Worm (Caenorhabditis elegans) whole organism, late embryonic: Measurements from ENCODE around the gene dbn-1.

Source experiments
- C08G9.2 ChIP-seq: sonication (generic microtip); optimal IDR thresholded peaks from 2 replicates; lab custom pipeline; 2016; ENCODE audit warnings: mild to moderate bottlenecking, missing genetic modification characterization, moderate library complexity, missing compliant biosample characterization
- C38D4.7 ChIP-seq: fragments of 200-800 bp; sonication (Bioruptor generic); optimal IDR thresholded peaks from 2 replicates; lab custom pipeline; 2018; ENCODE audit warnings: mild to moderate bottlenecking, missing genetic modification characterization, moderate library complexity, missing compliant biosample characterization
- F13H6.1 ChIP-seq: sonication (generic microtip); optimal IDR thresholded peaks from 2 replicates; lab custom pipeline; 2016; ENCODE audit warnings: missing genetic modification characterization, missing compliant biosample characterization
- T23F11.4 ChIP-seq: fragments of 200-800 bp; sonication (Bioruptor generic); optimal IDR thresholded peaks from 2 replicates; lab custom pipeline; 2018; ENCODE audit warnings: mild to moderate bottlenecking, missing genetic modification characterization, missing compliant biosample characterization
- Y22D7AL.16 ChIP-seq: sonication (generic microtip); optimal IDR thresholded peaks from 2 replicates; lab custom pipeline; 2016; ENCODE audit warnings: missing genetic modification characterization, missing compliant biosample characterization
- ceh-19 ChIP-seq: fragments of 200-800 bp; sonication (Bioruptor generic); optimal IDR thresholded peaks from 2 replicates; lab custom pipeline; 2018; ENCODE audit warnings: mild to moderate bottlenecking, missing genetic modification characterization, missing compliant biosample characterization
- ceh-2 ChIP-seq: sonication (generic microtip); optimal IDR thresholded peaks from 2 replicates; lab custom pipeline; 2016; ENCODE audit warnings: missing genotype, missing genetic modification characterization, missing compliant biosample characterization
- ceh-30 ChIP-seq: fragments of 150-350 bp; optimal IDR thresholded peaks from 2 replicates; lab custom pipeline; 2014; ENCODE audit warnings: missing biosample characterization, missing genetic modification characterization
- ceh-31 ChIP-seq: sonication (generic microtip); optimal IDR thresholded peaks from 2 replicates; lab custom pipeline; 2016; ENCODE audit warnings: missing genetic modification characterization, missing compliant biosample characterization
- ceh-34 ChIP-seq: sonication (generic microtip); optimal IDR thresholded peaks from 2 replicates; lab custom pipeline; 2016; ENCODE audit warnings: mild to moderate bottlenecking, missing genetic modification characterization, missing compliant biosample characterization
- ceh-45 ChIP-seq: fragments of 200-800 bp; sonication (Bioruptor generic); IDR thresholded peaks from 2 replicates; pipeline ENCODE4 v1.3.6; 2022; ENCODE audit warnings: missing genetic modification reagents, missing genetic modification characterization, missing compliant biosample characterization
- ceh-48 ChIP-seq: sonication (generic microtip); optimal IDR thresholded peaks from 2 replicates; lab custom pipeline; 2016; ENCODE audit warnings: missing genetic modification characterization, inconsistent platforms, missing compliant biosample characterization
- ceh-6 ChIP-seq: fragments of 200-800 bp; sonication (Bioruptor generic); optimal IDR thresholded peaks from 2 replicates; lab custom pipeline; 2018; ENCODE audit warnings: mild to moderate bottlenecking, missing genetic modification characterization, missing compliant biosample characterization
- elt-2 ChIP-seq: sonication (generic microtip); optimal IDR thresholded peaks from 2 replicates; lab custom pipeline; 2016; ENCODE audit warnings: missing genetic modification reagents, missing genetic modification characterization, missing compliant biosample characterization
- eyg-1 ChIP-seq: sonication (generic microtip); optimal IDR thresholded peaks from 2 replicates; lab custom pipeline; 2016; ENCODE audit warnings: missing genotype, missing genetic modification characterization, missing compliant biosample characterization
- fkh-6 ChIP-seq: sonication (generic microtip); optimal IDR thresholded peaks from 2 replicates; lab custom pipeline; 2016; ENCODE audit warnings: missing genetic modification characterization, missing compliant biosample characterization
- gmeb-2 ChIP-seq: sonication (generic microtip); optimal IDR thresholded peaks from 2 replicates; lab custom pipeline; 2016; ENCODE audit warnings: missing genetic modification characterization, inconsistent platforms, missing compliant biosample characterization
- hlh-13 ChIP-seq: fragments of 200-800 bp; sonication (Bioruptor generic); optimal IDR thresholded peaks from 2 replicates; lab custom pipeline; 2018; ENCODE audit warnings: mild to moderate bottlenecking, missing genetic modification characterization, missing compliant biosample characterization
- hlh-6 ChIP-seq: sonication (generic microtip); optimal IDR thresholded peaks from 2 replicates; lab custom pipeline; 2016; ENCODE audit warnings: missing genotype, missing genetic modification characterization, missing compliant biosample characterization
- hlh-8 ChIP-seq: sonication (generic microtip); optimal IDR thresholded peaks from 2 replicates; lab custom pipeline; 2016; ENCODE audit warnings: missing genotype, missing genetic modification characterization, missing compliant biosample characterization
- lim-6 ChIP-seq: sonication (generic microtip); optimal IDR thresholded peaks from 2 replicates; lab custom pipeline; 2016; ENCODE audit warnings: missing genetic modification characterization, missing compliant biosample characterization
- mec-3 ChIP-seq: sonication (generic microtip); optimal IDR thresholded peaks from 2 replicates; lab custom pipeline; 2016; ENCODE audit warnings: borderline replicate concordance, missing genetic modification characterization, missing compliant biosample characterization
- nhr-232 ChIP-seq: sonication (generic microtip); optimal IDR thresholded peaks from 2 replicates; lab custom pipeline; 2016; ENCODE audit warnings: missing genetic modification characterization, missing compliant biosample characterization
- pat-9 ChIP-seq: fragments of 200-800 bp; sonication (Bioruptor generic); optimal IDR thresholded peaks from 2 replicates; lab custom pipeline; 2018; ENCODE audit warnings: mild to moderate bottlenecking, missing genetic modification characterization, moderate library complexity, missing compliant biosample characterization
- pax-1 ChIP-seq: fragments of 150-350 bp; optimal IDR thresholded peaks from 2 replicates; lab custom pipeline; 2014; ENCODE audit warnings: missing biosample characterization, missing genetic modification characterization
- pros-1 ChIP-seq: fragments of 150-350 bp; optimal IDR thresholded peaks from 2 replicates; lab custom pipeline; 2014; ENCODE audit warnings: missing biosample characterization, missing genetic modification reagents, missing genetic modification characterization
- ref-2 ChIP-seq: sonication (generic microtip); optimal IDR thresholded peaks from 2 replicates; lab custom pipeline; 2016; ENCODE audit warnings: missing genetic modification characterization, missing compliant biosample characterization
- rnt-1 ChIP-seq: sonication (generic microtip); optimal IDR thresholded peaks from 2 replicates; lab custom pipeline; 2016; ENCODE audit warnings: missing genetic modification characterization, missing compliant biosample characterization
- sdc-2 ChIP-seq: sonication (generic microtip); optimal IDR thresholded peaks from 2 replicates; lab custom pipeline; 2016; ENCODE audit warnings: missing genotype, missing genetic modification characterization, missing compliant biosample characterization
- sox-2 ChIP-seq: fragments of 200-800 bp; sonication (Bioruptor generic); IDR thresholded peaks from 2 replicates; pipeline ENCODE4 v1.3.6; 2022; ENCODE audit warnings: missing genetic modification reagents, missing genetic modification characterization, missing compliant biosample characterization
- sox-4 ChIP-seq: sonication (generic microtip); optimal IDR thresholded peaks from 2 replicates; lab custom pipeline; 2017; ENCODE audit warnings: mild to moderate bottlenecking, missing genetic modification characterization, inconsistent platforms, missing compliant biosample characterization
- syd-9 ChIP-seq: sonication (generic microtip); optimal IDR thresholded peaks from 2 replicates; lab custom pipeline; 2016; ENCODE audit warnings: mild to moderate bottlenecking, missing genetic modification characterization, moderate library complexity, missing compliant biosample characterization
- tbx-2 ChIP-seq: sonication (generic microtip); optimal IDR thresholded peaks from 2 replicates; lab custom pipeline; 2016; ENCODE audit warnings: missing genetic modification characterization, missing compliant biosample characterization
- unc-3 ChIP-seq, 2 experiments: fragments of 200-800 bp in 1 of 2; sonication (Bioruptor generic) in 1 of 2; sonication (generic microtip) in 1 of 2; conservative IDR thresholded peaks in 1 of 2; optimal IDR thresholded peaks in 1 of 2; 2 replicates each; pipeline versions ENCODE4 v1.3.6 to Lab custom; 2016 to 2022; ENCODE audit warnings: missing compliant biosample characterization in 2 of 2, missing genetic modification characterization in 2 of 2, missing genetic modification reagents in 1 of 2
- unc-42 ChIP-seq: sonication (generic microtip); optimal IDR thresholded peaks from 2 replicates; lab custom pipeline; 2016; ENCODE audit warnings: missing genotype, missing genetic modification characterization, missing compliant biosample characterization
- unc-55 ChIP-seq: sonication (generic microtip); optimal IDR thresholded peaks from 2 replicates; lab custom pipeline; 2017; ENCODE audit warnings: missing biosample characterization, missing genetic modification reagents, missing genetic modification characterization
- unc-86 ChIP-seq: sonication (generic microtip); optimal IDR thresholded peaks from 2 replicates; lab custom pipeline; 2016; ENCODE audit warnings: missing genetic modification characterization, missing compliant biosample characterization
- ztf-16 ChIP-seq: sonication (generic microtip); optimal IDR thresholded peaks from 2 replicates; lab custom pipeline; 2017; ENCODE audit warnings: missing genetic modification characterization, missing compliant biosample characterization

dbn-1 gene

ce11 chrIII:13721944-13722343 is 39.9 kb downstream of the dbn-1 start:
- TF ChIP-seq gmeb-2 (tag; lab: Kevin White, UChicago) (no peak), F13H6.1 (tag; lab: Kevin White, UChicago) (no peak), hlh-8 (tag; lab: Kevin White, UChicago) (no peak), unc-55 (GFP tag; lab: Kevin White, UChicago) (no peak), hlh-13 (GFP tag; lab: Kevin White, UChicago) (no peak)

ce11 chrIII:13721066-13721465 is 40.8 kb downstream of the dbn-1 start:
- TF ChIP-seq elt-2 (tag; lab: Kevin White, UChicago) = peak; percentile 33
- TF ChIP-seq ceh-34 (tag; lab: Kevin White, UChicago) = peak; percentile 79
- no peak for TF ChIP-seq mec-3 (tag; lab: Kevin White, UChicago)
- peak; percentile 49 for TF ChIP-seq pat-9 (tag; lab: Kevin White, UChicago)
- no peak for TF ChIP-seq sox-4 (tag; lab: Kevin White, UChicago)
- peak; percentile 7 for TF ChIP-seq ceh-6 (GFP tag; lab: Kevin White, UChicago)
- TF ChIP-seq Y22D7AL.16 (tag; lab: Kevin White, UChicago) = peak; percentile 19
- no peak for TF ChIP-seq ceh-19
- peak; percentile 67 for TF ChIP-seq ref-2 (tag; lab: Kevin White, UChicago)
- TF ChIP-seq pros-1 (tag; lab: Kevin White, UChicago) = peak; percentile 53
- peak; percentile 73 for TF ChIP-seq sdc-2 (tag; lab: Kevin White, UChicago)
- TF ChIP-seq ceh-45 (GFP tag; lab: Robert Waterston, UW) = no peak
- peak; percentile 85 for TF ChIP-seq tbx-2 (tag; lab: Kevin White, UChicago)
- TF ChIP-seq pax-1 = no peak
- no peak for TF ChIP-seq syd-9
- TF ChIP-seq F13H6.1 (tag; lab: Kevin White, UChicago) = peak; percentile 25
- no peak for TF ChIP-seq ztf-16 (tag; lab: Kevin White, UChicago)
- TF ChIP-seq nhr-232 (tag; lab: Kevin White, UChicago) = peak; percentile 1
- peak; percentile 1 for TF ChIP-seq hlh-8 (tag; lab: Kevin White, UChicago)
- peak; percentile 62 for TF ChIP-seq eyg-1 (tag; lab: Kevin White, UChicago)
- TF ChIP-seq sox-2 = peak; percentile 37; the same call in 1 of the 2 replicates
- TF ChIP-seq T23F11.4 (GFP tag; lab: Kevin White, UChicago) = peak; percentile 50
- TF ChIP-seq lim-6 (tag; lab: Kevin White, UChicago) = peak; percentile 10
- no peak for TF ChIP-seq ceh-30
- peak; percentile 7 for TF ChIP-seq fkh-6 (tag; lab: Kevin White, UChicago)
- peak; percentile 14 for TF ChIP-seq rnt-1 (tag; lab: Kevin White, UChicago)
- no peak for TF ChIP-seq hlh-6 (tag; lab: Kevin White, UChicago)
- TF ChIP-seq gmeb-2 (tag; lab: Kevin White, UChicago) = peak; percentile 8
- peak; percentile 13 for TF ChIP-seq C08G9.2 (tag; lab: Kevin White, UChicago)
- TF ChIP-seq unc-3 (GFP tag; conservative IDR thresholded peaks at IDR 0.05; lab: Robert Waterston, UW) = no peak
- TF ChIP-seq unc-3 (tag; optimal IDR thresholded peaks at IDR 0.05; lab: Kevin White, UChicago) = no peak
- peak; percentile 29 for TF ChIP-seq C38D4.7 (GFP tag; lab: Kevin White, UChicago)
- peak; percentile 40 for TF ChIP-seq ceh-31 (tag; lab: Kevin White, UChicago)
- TF ChIP-seq unc-86 = no peak
- TF ChIP-seq ceh-2 (tag; lab: Kevin White, UChicago) = peak; percentile 1

ce11 chrIII:13720190-13720741 is 41.6 kb downstream of the dbn-1 start:
- TF ChIP-seq ztf-16 (tag; lab: Kevin White, UChicago) (peak; percentile 29), unc-42 (tag; lab: Kevin White, UChicago) (peak; percentile 5), ceh-6 (GFP tag; lab: Kevin White, UChicago) (peak; percentile 0), hlh-6 (tag; lab: Kevin White, UChicago) (no peak), tbx-2 (tag; lab: Kevin White, UChicago) (peak; percentile 6), ceh-48 (no peak), sdc-2 (tag; lab: Kevin White, UChicago) (peak; percentile 23)
